Fruit fly (Drosophila melanogaster) whole organism, embryonic: ENCODE measurements around the gene put.

ENCODE experiments used
- Awh ChIP-seq: fragments of 200-800 bp; sonication (Bioruptor generic); IDR thresholded peaks from 2 replicates; pipeline ENCODE4, ENCODE4 v1.3.6; 2022; ENCODE audit warnings: missing biosample characterization, missing genetic modification characterization
- BtbVII ChIP-seq: fragments of 200-800 bp; sonication (Bioruptor generic); optimal IDR thresholded peaks from 3 replicates; lab custom pipeline; 2017; ENCODE audit warnings: missing biosample characterization, mild to moderate bottlenecking, missing genetic modification characterization
- CG10267 ChIP-seq: fragments of 200-800 bp; sonication (Bioruptor generic); optimal IDR thresholded peaks from 2 replicates; lab custom pipeline; 2018; ENCODE audit warnings: missing biosample characterization, mild to moderate bottlenecking, missing genetic modification characterization, moderate library complexity
- CG10959 ChIP-seq: fragments of 200-800 bp; sonication (Bioruptor generic); IDR thresholded peaks from 2 replicates; pipeline ENCODE4 v1.3.6; 2022; ENCODE audit warnings: missing biosample characterization, missing genetic modification characterization
- CG12236 ChIP-seq: fragments of 200-800 bp; sonication (Bioruptor generic); optimal IDR thresholded peaks from 2 replicates; lab custom pipeline; 2016; ENCODE audit warnings: missing biosample characterization, missing genetic modification characterization
- CG13424 ChIP-seq: fragments of 200-800 bp; sonication (Bioruptor generic); optimal IDR thresholded peaks from 2 replicates; lab custom pipeline; 2019; ENCODE audit warnings: missing biosample characterization, mild to moderate bottlenecking, missing genetic modification characterization, moderate library complexity
- CG14441 ChIP-seq: fragments of 200-800 bp; sonication (Bioruptor generic); IDR thresholded peaks from 2 replicates; pipeline ENCODE4 v1.3.6; 2022; ENCODE audit warnings: missing biosample characterization, missing genetic modification characterization
- CG14710 ChIP-seq: fragments of 200-800 bp; sonication (Bioruptor generic); optimal IDR thresholded peaks from 3 replicates; lab custom pipeline; 2019; ENCODE audit warnings: missing biosample characterization, mild to moderate bottlenecking, missing genetic modification characterization, moderate library complexity
- CG15011 ChIP-seq: fragments of 200-800 bp; sonication (Bioruptor generic); optimal IDR thresholded peaks from 3 replicates; lab custom pipeline; 2018; ENCODE audit warnings: missing biosample characterization, mild to moderate bottlenecking, missing genetic modification characterization
- CG15269 ChIP-seq: fragments of 200-800 bp; sonication (Bioruptor generic); optimal IDR thresholded peaks from 2 replicates; lab custom pipeline; 2018; ENCODE audit warnings: missing biosample characterization, mild to moderate bottlenecking, missing genetic modification characterization, moderate library complexity
- CG2116 ChIP-seq: fragments of 200-800 bp; sonication (Bioruptor generic); optimal IDR thresholded peaks from 3 replicates; lab custom pipeline; 2018; ENCODE audit warnings: missing biosample characterization, mild to moderate bottlenecking, missing genetic modification characterization
- CG3065 ChIP-seq: fragments of 200-800 bp; sonication (Bioruptor generic); optimal IDR thresholded peaks from 2 replicates; lab custom pipeline; 2016; ENCODE audit warnings: missing biosample characterization, missing genetic modification characterization
- CG32767 ChIP-seq: fragments of 200-800 bp; sonication (Bioruptor generic); IDR thresholded peaks from 2 replicates; pipeline ENCODE4 v1.3.6; 2022; ENCODE audit warnings: missing biosample characterization, missing genetic modification characterization
- CG3281 ChIP-seq: fragments of 200-800 bp; sonication (Bioruptor generic); optimal IDR thresholded peaks from 3 replicates; lab custom pipeline; 2017; ENCODE audit warnings: missing biosample characterization, mild to moderate bottlenecking, missing genetic modification characterization
- CG4820 ChIP-seq: fragments of 200-800 bp; sonication (Bioruptor generic); optimal IDR thresholded peaks from 3 replicates; lab custom pipeline; 2016; ENCODE audit warnings: missing biosample characterization, missing genetic modification characterization
- CG8089 ChIP-seq: fragments of 200-800 bp; sonication (Bioruptor generic); optimal IDR thresholded peaks from 3 replicates; lab custom pipeline; 2016; ENCODE audit warnings: missing biosample characterization, missing genetic modification characterization
- D19A ChIP-seq: fragments of 200-800 bp; optimal IDR thresholded peaks from 3 replicates; lab custom pipeline; 2019; ENCODE audit warnings: missing biosample characterization, mild to moderate bottlenecking, missing genetic modification characterization, moderate library complexity
- Dbx ChIP-seq: fragments of 200-800 bp; sonication (Bioruptor generic); IDR thresholded peaks from 3 replicates; pipeline ENCODE4 v1.3.6; 2022; ENCODE audit warnings: missing biosample characterization, missing genetic modification characterization
- Doc2 ChIP-seq: fragments of 200-800 bp; sonication (Bioruptor generic); IDR thresholded peaks from 2 replicates; pipeline ENCODE4 v1.3.6; 2022; ENCODE audit warnings: missing biosample characterization, missing genetic modification characterization
- Dref ChIP-seq: fragments of 200-800 bp; sonication (Bioruptor generic); IDR thresholded peaks from 2 replicates; pipeline ENCODE4 v1.3.6; 2022; ENCODE audit warnings: missing biosample characterization, missing genetic modification characterization
- E2f2 ChIP-seq: fragments of 200-800 bp; sonication (Bioruptor generic); IDR thresholded peaks from 2 replicates; pipeline ENCODE4 v1.3.6; 2022; ENCODE audit warnings: missing biosample characterization, missing genetic modification characterization
- Lim3 ChIP-seq: fragments of 200-800 bp; sonication (Bioruptor generic); IDR thresholded peaks from 2 replicates; pipeline ENCODE4 v1.3.6; 2022; ENCODE audit warnings: missing biosample characterization, missing genetic modification characterization
- MTF-1 ChIP-seq: fragments of 200-800 bp; sonication (Bioruptor generic); optimal IDR thresholded peaks from 2 replicates; lab custom pipeline; 2018; ENCODE audit warnings: missing biosample characterization, mild to moderate bottlenecking, missing genetic modification characterization, borderline replicate concordance
- Med ChIP-seq: fragments of 200-800 bp; sonication (Bioruptor generic); peaks from one replicate; lab custom pipeline; 2016; ENCODE audit warnings: missing biosample characterization, missing genetic modification characterization, mild to moderate bottlenecking, inconsistent platforms, moderate library complexity
- NC2α ChIP-seq: fragments of 200-800 bp; sonication (Bioruptor generic); optimal IDR thresholded peaks from 2 replicates; lab custom pipeline; 2016; ENCODE audit warnings: missing biosample characterization, missing genetic modification characterization
- NFAT ChIP-seq: fragments of 200-800 bp; sonication (Bioruptor generic); IDR thresholded peaks from 2 replicates; pipeline ENCODE4 v1.3.6; 2022; ENCODE audit warnings: missing biosample characterization, missing genetic modification characterization
- Nf-YC ChIP-seq: fragments of 200-800 bp; optimal IDR thresholded peaks from 3 replicates; lab custom pipeline; 2019; ENCODE audit warnings: missing biosample characterization, mild to moderate bottlenecking, missing genetic modification characterization, moderate library complexity
- Poxn ChIP-seq: fragments of 200-800 bp; sonication (Bioruptor generic); IDR thresholded peaks from 2 replicates; pipeline ENCODE4 v1.3.6; 2022; ENCODE audit warnings: missing biosample characterization, missing genetic modification characterization
- Sry-δ ChIP-seq: fragments of 200-800 bp; sonication (Bioruptor generic); optimal IDR thresholded peaks from 2 replicates; lab custom pipeline; 2016; ENCODE audit warnings: missing biosample characterization, missing genetic modification characterization
- Xbp1 ChIP-seq: fragments of 200-800 bp; sonication (Bioruptor generic); optimal IDR thresholded peaks from 3 replicates; lab custom pipeline; 2016; ENCODE audit warnings: missing biosample characterization, mild to moderate bottlenecking, missing genetic modification characterization
- Xrp1 ChIP-seq: fragments of 200-800 bp; sonication (Bioruptor generic); IDR thresholded peaks from 2 replicates; pipeline ENCODE4 v1.3.6; 2022; ENCODE audit warnings: missing biosample characterization, missing genetic modification characterization
- aop ChIP-seq: fragments of 200-800 bp; sonication (Bioruptor generic); IDR thresholded peaks from 2 replicates; pipeline ENCODE4 v1.3.6; 2022; ENCODE audit warnings: missing biosample characterization, missing genetic modification characterization
- chif ChIP-seq, 2 experiments: fragments of 200-800 bp; sonication (Bioruptor generic); optimal IDR thresholded peaks; 3 replicates each; lab custom pipeline; 2016; ENCODE audit warnings: missing biosample characterization in 2 of 2, missing genetic modification characterization in 2 of 2
- ci ChIP-seq: fragments of 200-800 bp; sonication (Bioruptor generic); IDR thresholded peaks from 3 replicates; pipeline ENCODE4 v1.3.6; 2022; ENCODE audit warnings: missing biosample characterization, missing genetic modification characterization
- ftz-f1 ChIP-seq: fragments of 200-800 bp; sonication (Bioruptor generic); optimal IDR thresholded peaks from 2 replicates; lab custom pipeline; 2016; ENCODE audit warnings: missing biosample characterization, missing genetic modification characterization
- gem ChIP-seq: fragments of 200-800 bp; sonication (Bioruptor generic); optimal IDR thresholded peaks from 2 replicates; lab custom pipeline; 2019; ENCODE audit warnings: missing biosample characterization, mild to moderate bottlenecking, missing genetic modification characterization, moderate library complexity
- insv ChIP-seq, 2 experiments: fragments of 200-800 bp; sonication (Bioruptor generic); optimal IDR thresholded peaks; 3 replicates each; lab custom pipeline; 2016 to 2018; ENCODE audit warnings: missing biosample characterization in 2 of 2, missing genetic modification characterization in 2 of 2
- inv ChIP-seq: fragments of 200-800 bp; sonication (Bioruptor generic); IDR thresholded peaks from 2 replicates; pipeline ENCODE4 v1.3.6; 2022; ENCODE audit warnings: missing biosample characterization, missing genetic modification characterization; ENCODE audit not compliant: partially characterized antibody
- lilli ChIP-seq: fragments of 200-800 bp; sonication (Bioruptor generic); optimal IDR thresholded peaks from 3 replicates; lab custom pipeline; 2016; ENCODE audit warnings: missing biosample characterization, missing genetic modification characterization
- mam ChIP-seq: fragments of 200-800 bp; sonication (Bioruptor generic); optimal IDR thresholded peaks from 3 replicates; lab custom pipeline; 2016; ENCODE audit warnings: missing biosample characterization, missing genetic modification characterization
- repo ChIP-seq: fragments of 200-800 bp; sonication (Bioruptor generic); optimal IDR thresholded peaks from 2 replicates; lab custom pipeline; 2016; ENCODE audit warnings: missing biosample characterization, missing genetic modification characterization
- row ChIP-seq: fragments of 200-800 bp; sonication (Bioruptor generic); IDR thresholded peaks from 3 replicates; pipeline ENCODE4 v1.3.6; 2022; ENCODE audit warnings: missing biosample characterization, missing genetic modification characterization
- sc ChIP-seq, 3 experiments: fragments of >200 bp in 2 of 3; fragments of 200-800 bp in 1 of 3; sonication (Bioruptor generic) in 1 of 3; optimal IDR thresholded peaks; 2 replicates in 2 of 3; 3 replicates in 1 of 3; lab custom pipeline; 2017; ENCODE audit warnings: mild to moderate bottlenecking in 1 of 3, missing biosample characterization in 1 of 3, missing genetic modification characterization in 1 of 3, missing genetic modification reagents in 1 of 3
- sim ChIP-seq: fragments of 200-800 bp; sonication (Bioruptor generic); IDR thresholded peaks from 2 replicates; pipeline ENCODE4 v1.3.6; 2022; ENCODE audit warnings: missing biosample characterization, missing genetic modification characterization
- sisA ChIP-seq: fragments of 200-800 bp; sonication (Bioruptor generic); IDR thresholded peaks from 2 replicates; pipeline ENCODE4 v1.3.6; 2022; ENCODE audit warnings: missing biosample characterization, missing genetic modification characterization
- so ChIP-seq: fragments of 200-800 bp; sonication (Bioruptor generic); IDR thresholded peaks from 3 replicates; pipeline ENCODE4 v1.3.6; 2022; ENCODE audit warnings: missing biosample characterization, missing genetic modification characterization
- vfl ChIP-seq: fragments of 200-800 bp; sonication (Bioruptor generic); optimal IDR thresholded peaks from 2 replicates; lab custom pipeline; 2016; ENCODE audit warnings: missing biosample characterization, missing genetic modification characterization
- zen2 ChIP-seq: fragments of 200-800 bp; sonication (Bioruptor generic); IDR thresholded peaks from 3 replicates; pipeline ENCODE4 v1.3.6; 2022; ENCODE audit warnings: missing biosample characterization, missing genetic modification characterization; ENCODE audit not compliant: partially characterized antibody

put gene

dm6 chr3R:14624088-14624619, 1.3 kb downstream of the put start (continued):
- TF ChIP-seq CG10267 (peak; percentile 17), sc (optimal IDR thresholded peaks at IDR 0.05; lab: Kevin White, UChicago) (no peak), sc (GFP tag; optimal IDR thresholded peaks at IDR 0.05; lab: Kevin White, UChicago) (peak; percentile 53), sisA (GFP tag; lab: Robert Waterston, UW) (peak; percentile 44), Xbp1 (GFP tag; lab: Kevin White, UChicago) (peak; percentile 50), lilli (GFP tag; lab: Kevin White, UChicago) (peak; percentile 51), ci (0 out of 3 replicates have a peak, but pooled peaks have one; percentile 24), zen2 (GFP tag; lab: Robert Waterston, UW) (no peak), NFAT (no peak), Lim3 (GFP tag; lab: Robert Waterston, UW) (no peak), D19A (tag; lab: Kevin White, UChicago) (peak; percentile 5), BtbVII (GFP tag; lab: Kevin White, UChicago) (no peak), Xrp1 (GFP tag; lab: Robert Waterston, UW) (peak; percentile 75), E2f2 (GFP tag; lab: Robert Waterston, UW) (peak; percentile 29; the same call in 1 of the 2 replicates), CG13424 (peak; percentile 42), Poxn (GFP tag; lab: Robert Waterston, UW) (no peak), CG10959 (GFP tag; lab: Robert Waterston, UW) (no peak), insv (GFP tag; optimal IDR thresholded peaks at IDR 0.05; lab: Kevin White, UChicago) (no peak), chif (GFP tag; optimal IDR thresholded peaks at IDR 0.05; lab: Kevin White, UChicago) (peak in 1 of 2 experiments; percentile 58), MTF-1 (GFP tag; lab: Kevin White, UChicago) (no peak), gem (tag; lab: Kevin White, UChicago) (peak; percentile 81), NC2α (GFP tag; lab: Kevin White, UChicago) (no peak), Nf-YC (no peak), Dbx (GFP tag; lab: Robert Waterston, UW) (no peak), Med (GFP tag; lab: Kevin White, UChicago) (peak; percentile 86), CG2116 (peak; percentile 24), CG3281 (GFP tag; lab: Kevin White, UChicago) (no peak), row (GFP tag; lab: Robert Waterston, UW) (peak; percentile 73), repo (GFP tag; lab: Kevin White, UChicago) (no peak), CG8089 (GFP tag; lab: Kevin White, UChicago) (no peak), Dref (GFP tag; lab: Robert Waterston, UW) (no peak), CG12236 (GFP tag; lab: Kevin White, UChicago) (peak; percentile 10), CG14441 (GFP tag; lab: Robert Waterston, UW) (no peak), CG32767 (no peak), Awh (GFP tag; lab: Robert Waterston, UW) (0 out of 2 replicates have a peak, but pooled peaks have one; percentile 19), CG14710 (peak; percentile 32), CG4820 (GFP tag; lab: Kevin White, UChicago) (no peak), so (GFP tag; lab: Robert Waterston, UW) (no peak), Sry-δ (GFP tag; lab: Kevin White, UChicago) (no peak), Doc2 (GFP tag; lab: Robert Waterston, UW) (no peak), aop (GFP tag; lab: Robert Waterston, UW) (no peak), CG3065 (peak; percentile 44), sim (0 out of 2 replicates have a peak, but pooled peaks have one; percentile 8), ftz-f1 (GFP tag; lab: Kevin White, UChicago) (no peak), vfl (GFP tag; lab: Kevin White, UChicago) (no peak), CG15269 (tag; lab: Kevin White, UChicago) (no peak), inv (GFP tag; lab: Robert Waterston, UW) (no peak), mam (peak; percentile 0), CG15011 (GFP tag; lab: Kevin White, UChicago) (no peak)
